Fruit fly (Drosophila melanogaster) whole organism: ENCODE results near the gene CG13689.

Experiments used
- CG8478 ChIP-seq: fragments of >200 bp; optimal IDR thresholded peaks from 2 replicates; lab custom pipeline; 2018; ENCODE audit warnings: inconsistent platforms
- EcR ChIP-seq, 2 experiments: fragments of >200 bp; optimal IDR thresholded peaks; 2 replicates each; lab custom pipeline; 2017; ENCODE audit warnings: missing biosample characterization in 2 of 2, missing genetic modification characterization in 2 of 2, missing genetic modification reagents in 2 of 2
- pan ChIP-seq: fragments of >200 bp; optimal IDR thresholded peaks from 2 replicates; lab custom pipeline; 2017
- psq ChIP-seq: fragments of >200 bp; optimal IDR thresholded peaks from 2 replicates; lab custom pipeline; 2017
- usp ChIP-seq: fragments of >200 bp; optimal IDR thresholded peaks from 2 replicates; lab custom pipeline; 2017; ENCODE audit warnings: missing biosample characterization, missing genetic modification characterization, mixed read lengths

- TF ChIP-seq psq (no peak), usp (no peak), CG8478 (lab: Kevin White, UChicago) (no peak), EcR (GFP tag; optimal IDR thresholded peaks at IDR 0.05; lab: Kevin White, UChicago) (no peak), pan (no peak)
These were observed 11.1 kb upstream of the CG13689 start for dm6 chr2L:591511-591910.
